Worm (Caenorhabditis elegans) whole organism, L1 larva: ENCODE data around the gene sru-1.

ENCODE experiments used
- C04F5.9 ChIP-seq: sonication (generic microtip); optimal IDR thresholded peaks from 2 replicates; lab custom pipeline; 2016; ENCODE audit warnings: missing genetic modification characterization, missing compliant biosample characterization
- C34B4.2 ChIP-seq: sonication (generic microtip); optimal IDR thresholded peaks from 2 replicates; lab custom pipeline; 2017; ENCODE audit warnings: mild to moderate bottlenecking, missing genetic modification characterization, missing compliant biosample characterization
- F16B12.6 ChIP-seq: fragments of 150-350 bp; optimal IDR thresholded peaks from 2 replicates; lab custom pipeline; 2014; ENCODE audit warnings: missing biosample characterization, missing genetic modification characterization
- Y116A8C.19 ChIP-seq: sonication (generic microtip); optimal IDR thresholded peaks from 2 replicates; lab custom pipeline; 2016; ENCODE audit warnings: missing compliant biosample characterization, missing genetic modification characterization, borderline replicate concordance
- aha-1 ChIP-seq: fragments of 150-350 bp; optimal IDR thresholded peaks from 2 replicates; lab custom pipeline; 2014; ENCODE audit warnings: missing biosample characterization, missing genetic modification characterization
- alr-1 ChIP-seq: fragments of 200-800 bp; sonication (Bioruptor generic); optimal IDR thresholded peaks from 2 replicates; lab custom pipeline; 2018; ENCODE audit warnings: borderline replicate concordance, mild to moderate bottlenecking, missing genetic modification characterization, missing compliant biosample characterization
- ama-1 ChIP-seq: fragments of 150-350 bp; optimal IDR thresholded peaks from 2 replicates; lab custom pipeline; 2014
- blmp-1 ChIP-seq: fragments of 150-350 bp; optimal IDR thresholded peaks from 2 replicates; lab custom pipeline; 2014; ENCODE audit warnings: missing biosample characterization, missing genetic modification characterization
- ceh-63 ChIP-seq: fragments of 200-800 bp; sonication (Bioruptor generic); optimal IDR thresholded peaks from 2 replicates; lab custom pipeline; 2018; ENCODE audit warnings: mild to moderate bottlenecking, missing genetic modification characterization, missing compliant biosample characterization
- ceh-82 ChIP-seq, 3 experiments: fragments of 150-350 bp in 1 of 3; sonication (generic microtip) in 2 of 3; optimal IDR thresholded peaks; 2 replicates each; lab custom pipeline; 2014 to 2017; ENCODE audit warnings: missing biosample characterization in 3 of 3, missing genetic modification characterization in 3 of 3
- ceh-90 ChIP-seq: sonication (generic microtip); optimal IDR thresholded peaks from 2 replicates; lab custom pipeline; 2016; ENCODE audit warnings: missing genetic modification characterization, missing compliant biosample characterization
- ces-1 ChIP-seq: fragments of 150-350 bp; optimal IDR thresholded peaks from 2 replicates; lab custom pipeline; 2014; ENCODE audit warnings: missing biosample characterization, missing genetic modification reagents, missing genetic modification characterization
- dsc-1 ChIP-seq: sonication (generic microtip); optimal IDR thresholded peaks from 2 replicates; lab custom pipeline; 2016; ENCODE audit warnings: mild to moderate bottlenecking, missing genetic modification characterization, missing compliant biosample characterization
- efl-1 ChIP-seq, 4 experiments: fragments of 150-350 bp; optimal IDR thresholded peaks in 3 of 4; peaks in 1 of 4; 1 replicate in 1 of 4; 2 replicates in 3 of 4; lab custom pipeline; 2014; ENCODE audit warnings: missing biosample characterization in 2 of 4, missing genetic modification characterization in 2 of 4, missing genetic modification reagents in 2 of 4
- elt-2 ChIP-seq: sonication (generic microtip); optimal IDR thresholded peaks from 2 replicates; lab custom pipeline; 2016; ENCODE audit warnings: missing genetic modification characterization, mild to moderate bottlenecking, inconsistent platforms, missing compliant biosample characterization, missing genetic modification reagents
- elt-3 ChIP-seq, 6 experiments: fragments of 150-350 bp in 1 of 6; sonication (generic microtip); optimal IDR thresholded peaks; 2 replicates each; lab custom pipeline; 2017 to 2018; ENCODE audit warnings: missing biosample characterization in 6 of 6, missing genetic modification characterization in 6 of 6, inconsistent platforms in 1 of 6
- ets-5 ChIP-seq: fragments of 200-800 bp; sonication (Bioruptor generic); IDR thresholded peaks from 2 replicates; pipeline ENCODE4 v1.3.6; 2022; ENCODE audit warnings: missing genetic modification characterization, missing compliant biosample characterization
- fkh-8 ChIP-seq: sonication (generic microtip); optimal IDR thresholded peaks from 2 replicates; lab custom pipeline; 2016; ENCODE audit warnings: mild to moderate bottlenecking, missing genetic modification characterization, missing compliant biosample characterization
- hlh-17 ChIP-seq: fragments of 200-800 bp; sonication (Bioruptor generic); optimal IDR thresholded peaks from 2 replicates; lab custom pipeline; 2018; ENCODE audit warnings: missing genetic modification characterization, mild to moderate bottlenecking, missing compliant biosample characterization, moderate library complexity, borderline replicate concordance
- hlh-4 ChIP-seq: sonication (generic microtip); optimal IDR thresholded peaks from 2 replicates; lab custom pipeline; 2016; ENCODE audit warnings: mild to moderate bottlenecking, missing genetic modification characterization, missing compliant biosample characterization
- hpl-2 ChIP-seq: fragments of 150-350 bp; optimal IDR thresholded peaks from 2 replicates; lab custom pipeline; 2014; ENCODE audit warnings: missing biosample characterization, missing genetic modification reagents, missing genetic modification characterization
- lin-35 ChIP-seq, 2 experiments: fragments of 150-350 bp; optimal IDR thresholded peaks; 2 replicates each; lab custom pipeline; 2014; ENCODE audit warnings: missing biosample characterization in 2 of 2, missing genetic modification characterization in 2 of 2, missing genetic modification reagents in 2 of 2
- lin-39 ChIP-seq: fragments of 150-350 bp; optimal IDR thresholded peaks from 2 replicates; lab custom pipeline; 2014; ENCODE audit warnings: missing biosample characterization, missing genetic modification reagents, missing genetic modification characterization
- lir-3 ChIP-seq: sonication (generic microtip); optimal IDR thresholded peaks from 2 replicates; lab custom pipeline; 2016; ENCODE audit warnings: mild to moderate bottlenecking, missing genetic modification characterization, moderate library complexity, missing compliant biosample characterization; ENCODE audit not compliant: poor library complexity
- nhr-11 ChIP-seq: fragments of 150-350 bp; optimal IDR thresholded peaks from 2 replicates; lab custom pipeline; 2014; ENCODE audit warnings: missing biosample characterization, missing genetic modification characterization
- nhr-19 ChIP-seq: fragments of 200-800 bp; sonication (Bioruptor generic); conservative IDR thresholded peaks from 2 replicates; pipeline ENCODE4 v1.3.6; 2022; ENCODE audit warnings: missing genetic modification characterization, missing compliant biosample characterization
- nhr-237 ChIP-seq: fragments of 150-350 bp; optimal IDR thresholded peaks from 2 replicates; lab custom pipeline; 2014; ENCODE audit warnings: missing biosample characterization, missing genetic modification characterization
- nhr-47 ChIP-seq: sonication (generic microtip); optimal IDR thresholded peaks from 2 replicates; lab custom pipeline; 2016; ENCODE audit warnings: mild to moderate bottlenecking, missing genetic modification characterization, moderate library complexity, missing compliant biosample characterization
- nhr-71 ChIP-seq: sonication (generic microtip); optimal IDR thresholded peaks from 2 replicates; lab custom pipeline; 2016; ENCODE audit warnings: mild to moderate bottlenecking, missing genetic modification characterization, moderate library complexity, missing compliant biosample characterization
- nhr-85 ChIP-seq: sonication (generic microtip); peaks from one replicate; lab custom pipeline; 2016; ENCODE audit warnings: missing genetic modification characterization, inconsistent platforms, missing compliant biosample characterization
- pax-3 ChIP-seq: fragments of 200-800 bp; sonication (Bioruptor generic); optimal IDR thresholded peaks from 2 replicates; lab custom pipeline; 2018; ENCODE audit warnings: mild to moderate bottlenecking, missing genetic modification characterization, moderate library complexity, missing compliant biosample characterization
- pqm-1 ChIP-seq: sonication (generic microtip); optimal IDR thresholded peaks from 3 replicates; lab custom pipeline; 2017; ENCODE audit warnings: missing biosample characterization, missing genetic modification characterization
- rnt-1 ChIP-seq: sonication (generic microtip); optimal IDR thresholded peaks from 2 replicates; lab custom pipeline; 2016; ENCODE audit warnings: mild to moderate bottlenecking, missing genetic modification characterization, moderate library complexity, missing compliant biosample characterization
- skn-1 ChIP-seq: fragments of 150-350 bp; optimal IDR thresholded peaks from 2 replicates; lab custom pipeline; 2014; ENCODE audit warnings: missing biosample characterization, missing genetic modification characterization
- sup-37 ChIP-seq: fragments of 200-800 bp; sonication (Bioruptor generic); optimal IDR thresholded peaks from 2 replicates; lab custom pipeline; 2018; ENCODE audit warnings: mild to moderate bottlenecking, missing genetic modification characterization, missing compliant biosample characterization
- tbx-2 ChIP-seq: sonication (generic microtip); optimal IDR thresholded peaks from 2 replicates; lab custom pipeline; 2016; ENCODE audit warnings: missing genetic modification characterization, missing compliant biosample characterization
- unc-130 ChIP-seq: fragments of 150-350 bp; optimal IDR thresholded peaks from 2 replicates; lab custom pipeline; 2017; ENCODE audit warnings: missing biosample characterization, missing genetic modification characterization, inconsistent platforms
- unc-62 ChIP-seq: fragments of 150-350 bp; optimal IDR thresholded peaks from 2 replicates; lab custom pipeline; 2014; ENCODE audit warnings: missing biosample characterization, missing genetic modification reagents, missing genetic modification characterization
- xbp-1 ChIP-seq: sonication (generic microtip); optimal IDR thresholded peaks from 2 replicates; lab custom pipeline; 2016; ENCODE audit warnings: missing genetic modification characterization, missing compliant biosample characterization
- ztf-11 ChIP-seq, 2 experiments: sonication (generic microtip); optimal IDR thresholded peaks; 2 replicates each; lab custom pipeline; 2016 to 2017; ENCODE audit warnings: missing genetic modification characterization in 2 of 2, missing biosample characterization in 1 of 2, missing compliant biosample characterization in 1 of 2

The sru-1 gene

ce11 chrIV:9511221-9511638 is 22.8 kb downstream of the sru-1 start (continued):
- TF ChIP-seq lin-39 (tag; lab: Kevin White, UChicago) (peak; percentile 82), nhr-47 (peak; percentile 95), nhr-237 (tag; lab: Kevin White, UChicago) (peak; percentile 40), ces-1 (GFP tag; lab: Kevin White, UChicago) (no peak), hlh-4 (tag; lab: Kevin White, UChicago) (no peak), elt-3 (tag; optimal IDR thresholded peaks at IDR 0.05; lab: Kevin White, UChicago) (peak in 5 of 6 experiments; percentile 31 to 61 (median 47)), nhr-71 (tag; lab: Kevin White, UChicago) (peak; percentile 95), ama-1 (lab: Kevin White, UChicago) (peak; percentile 87), fkh-8 (tag; lab: Kevin White, UChicago) (peak; percentile 84), hlh-17 (GFP tag; lab: Kevin White, UChicago) (no peak), C34B4.2 (tag; lab: Kevin White, UChicago) (no peak), nhr-11 (peak; percentile 17), pax-3 (tag; lab: Kevin White, UChicago) (peak; percentile 67), nhr-19 (GFP tag; lab: Robert Waterston, UW) (peak; percentile 87), sup-37 (GFP tag; lab: Kevin White, UChicago) (peak; percentile 67), lir-3 (tag; lab: Kevin White, UChicago) (peak; percentile 55), pqm-1 (tag; lab: Kevin White, UChicago) (no peak), nhr-85 (tag; lab: Kevin White, UChicago) (peak; percentile 96), xbp-1 (tag; lab: Kevin White, UChicago) (peak; percentile 91), lin-35 (GFP tag; optimal IDR thresholded peaks at IDR 0.05; lab: Kevin White, UChicago) (peak; percentile 57 to 75), C04F5.9 (tag; lab: Kevin White, UChicago) (peak; percentile 62), ztf-11 (tag; optimal IDR thresholded peaks at IDR 0.05; lab: Kevin White, UChicago) (peak in 1 of 2 experiments; percentile 84), skn-1 (tag; lab: Kevin White, UChicago) (peak; percentile 59), dsc-1 (tag; lab: Kevin White, UChicago) (peak; percentile 91), hpl-2 (GFP tag; lab: Kevin White, UChicago) (no peak), unc-130 (tag; lab: Kevin White, UChicago) (peak; percentile 7), ets-5 (no peak), alr-1 (tag; lab: Kevin White, UChicago) (no peak), unc-62 (GFP tag; lab: Kevin White, UChicago) (no peak), ceh-63 (GFP tag; lab: Kevin White, UChicago) (no peak), ceh-82 (tag; optimal IDR thresholded peaks at IDR 0.05; lab: Kevin White, UChicago) (peak; percentile 84 to 87 (median 86)), ceh-90 (no peak), tbx-2 (tag; lab: Kevin White, UChicago) (peak; percentile 82), F16B12.6 (tag; lab: Kevin White, UChicago) (peak; percentile 64), Y116A8C.19 (no peak)

DNA sequence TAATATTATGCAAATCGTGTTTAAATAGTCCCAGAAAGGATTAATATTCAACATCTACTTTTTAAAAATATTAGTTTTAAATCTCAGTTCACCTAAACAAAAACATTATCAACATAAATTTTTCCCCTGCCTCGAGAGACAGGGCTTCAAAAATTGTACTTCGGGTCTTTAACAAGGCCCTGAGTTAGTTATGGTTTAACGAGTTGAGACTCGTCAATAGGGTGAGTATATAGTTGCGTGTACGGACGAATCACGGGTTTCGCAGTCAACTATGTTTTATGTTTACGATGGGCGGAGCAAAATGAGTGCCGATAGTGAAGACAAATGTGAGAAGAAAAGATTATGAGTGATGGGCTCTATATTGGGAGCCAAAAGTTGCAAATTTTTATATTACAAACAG is 23.2 kb downstream of the sru-1 start:
- no peak for TF ChIP-seq nhr-47
- no peak for TF ChIP-seq blmp-1
- peak; percentile 55 for TF ChIP-seq elt-2 (tag; lab: Kevin White, UChicago)
- no peak for TF ChIP-seq hlh-17 (GFP tag; lab: Kevin White, UChicago)
- TF ChIP-seq lin-35 (GFP tag; optimal IDR thresholded peaks at IDR 0.05; lab: Kevin White, UChicago) = no peak
- peak; percentile 15 for TF ChIP-seq rnt-1 (tag; lab: Kevin White, UChicago)
- TF ChIP-seq pax-3 (tag; lab: Kevin White, UChicago) = no peak
- TF ChIP-seq pqm-1 (tag; lab: Kevin White, UChicago) = no peak
- no peak for TF ChIP-seq efl-1 (optimal IDR thresholded peaks at IDR 0.05; lab: Kevin White, UChicago)
- TF ChIP-seq efl-1 (GFP tag; optimal IDR thresholded peaks at IDR 0.05 in 1 of 2; lab: Kevin White, UChicago) = peak in 1 of 2 experiments; percentile 79
- no peak for TF ChIP-seq aha-1 (tag; lab: Kevin White, UChicago)
- peak in 2 of 3 experiments; percentile 3 to 14 for TF ChIP-seq ceh-82 (tag; optimal IDR thresholded peaks at IDR 0.05; lab: Kevin White, UChicago)
